Worm (Caenorhabditis elegans): ENCODE measurements around the gene rad-51.

Gene rad-51

ce11 chrIV:10277716-10278115, 6.3 kb downstream of the rad-51 start, which contains the start of gene Y43C5A.4:
Gene Y43C5A.4 (plus strand): TSS chrIV:10278016.
- TF ChIP-seq tbx-2 (tag; optimal IDR thresholded peaks at IDR 0.05) (no peak), pag-3 (tag; optimal IDR thresholded peaks at IDR 0.05; ENCODE audit: borderline replicate concordance, insufficient read depth) (no peak), rnt-1 (tag; optimal IDR thresholded peaks at IDR 0.05) (no peak), sox-4 (tag; optimal IDR thresholded peaks at IDR 0.05) (no peak), efl-1 (optimal IDR thresholded peaks at IDR 0.05) (no peak), efl-1 (GFP tag; optimal IDR thresholded peaks at IDR 0.05 in 1 of 2) (no peak), nhr-77 (tag; optimal IDR thresholded peaks at IDR 0.05) (no peak), nhr-28 (tag; optimal IDR thresholded peaks at IDR 0.05) (no peak), elt-3 (tag; optimal IDR thresholded peaks at IDR 0.05) (no peak), vab-15 (tag; optimal IDR thresholded peaks at IDR 0.05) (no peak)

- no peak for TF ChIP-seq ceh-63 (GFP tag; optimal IDR thresholded peaks at IDR 0.05)
- no peak for TF ChIP-seq pax-3 (tag; optimal IDR thresholded peaks at IDR 0.05)
- no peak for TF ChIP-seq ceh-8 (GFP tag; optimal IDR thresholded peaks at IDR 0.05)
- TF ChIP-seq ama-1 (optimal IDR thresholded peaks at IDR 0.05) = no peak
- no peak for TF ChIP-seq xbp-1 (tag; optimal IDR thresholded peaks at IDR 0.05)
- no peak for TF ChIP-seq nhr-77 (tag; optimal IDR thresholded peaks at IDR 0.05)
- no peak for TF ChIP-seq ztf-11 (tag; optimal IDR thresholded peaks at IDR 0.05)
- TF ChIP-seq egl-13 (tag; optimal IDR thresholded peaks at IDR 0.05) = no peak
Observed at ce11 chrIV:10276960-10277359, 7.1 kb downstream of the rad-51 start, which contains the start of gene Y43C5A.7. Gene Y43C5A.7 (plus strand): TSS chrIV:10277260.

- TF ChIP-seq blmp-1 (tag; optimal IDR thresholded peaks at IDR 0.05) (no peak), xbp-1 (tag; optimal IDR thresholded peaks at IDR 0.05) (no peak), nhr-71 (tag; optimal IDR thresholded peaks at IDR 0.05) (peak; percentile 37), vab-15 (tag; optimal IDR thresholded peaks at IDR 0.05) (no peak), nhr-85 (tag) (peak; percentile 75)
Observed at ce11 chrIV:10275050-10275449, 9.0 kb downstream of the rad-51 start.

- TF ChIP-seq C34B4.2 (tag; optimal IDR thresholded peaks at IDR 0.05) (no peak), C04F5.9 (tag; optimal IDR thresholded peaks at IDR 0.05) (no peak), nhr-237 (tag; optimal IDR thresholded peaks at IDR 0.05) (no peak), hlh-4 (tag; optimal IDR thresholded peaks at IDR 0.05) (no peak), unc-30 (tag; optimal IDR thresholded peaks at IDR 0.05) (no peak), lin-35 (GFP tag; optimal IDR thresholded peaks at IDR 0.05) (peak in 1 of 2 experiments; percentile 28), mdl-1 (tag; optimal IDR thresholded peaks at IDR 0.05) (peak in 1 of 2 experiments; percentile 4), tbx-2 (tag; optimal IDR thresholded peaks at IDR 0.05) (peak; percentile 11), xbp-1 (tag; optimal IDR thresholded peaks at IDR 0.05) (no peak), nhr-85 (tag) (peak; percentile 70), sup-37 (GFP tag; optimal IDR thresholded peaks at IDR 0.05) (no peak), nhr-84 (tag; optimal IDR thresholded peaks at IDR 0.05) (no peak), nhr-71 (tag; optimal IDR thresholded peaks at IDR 0.05) (peak; percentile 53), lin-14 (GFP tag; optimal IDR thresholded peaks at IDR 0.05) (peak; percentile 56), efl-1 (optimal IDR thresholded peaks at IDR 0.05) (no peak), efl-1 (GFP tag; optimal IDR thresholded peaks at IDR 0.05 in 1 of 2) (peak in 1 of 2 experiments; percentile 82), efl-3 (GFP tag; optimal IDR thresholded peaks at IDR 0.05) (no peak), mep-1 (tag; optimal IDR thresholded peaks at IDR 0.05) (no peak), dpl-1 (GFP tag; optimal IDR thresholded peaks at IDR 0.05) (no peak), nhr-11 (tag; optimal IDR thresholded peaks at IDR 0.05) (no peak), ceh-8 (GFP tag; optimal IDR thresholded peaks at IDR 0.05) (no peak), ceh-82 (tag; optimal IDR thresholded peaks at IDR 0.05) (no peak), snu-23 (GFP tag; optimal IDR thresholded peaks at IDR 0.05) (peak; percentile 45), nhr-20 (tag; optimal IDR thresholded peaks at IDR 0.05) (peak; percentile 57), nhr-47 (tag; optimal IDR thresholded peaks at IDR 0.05) (peak; percentile 18), blmp-1 (tag; optimal IDR thresholded peaks at IDR 0.05) (peak; percentile 69), pag-3 (tag; optimal IDR thresholded peaks at IDR 0.05; ENCODE audit: borderline replicate concordance, insufficient read depth) (no peak), fkh-10 (GFP tag; optimal IDR thresholded peaks at IDR 0.05) (no peak), zag-1 (tag; optimal IDR thresholded peaks at IDR 0.05) (no peak), elt-3 (tag; optimal IDR thresholded peaks at IDR 0.05) (peak in 1 of 6 experiments; percentile 67)
Observed at ce11 chrIV:10273781-10274313, 10.2 kb downstream of the rad-51 start, which contains the start of gene Y43C5A.3. Gene Y43C5A.3 (plus strand): TSS chrIV:10274036.

Measured in whole organism, L1 larva.